Worm (Caenorhabditis elegans): ENCODE results near the gene F35F10.5.

The F35F10.5 gene

DNA sequence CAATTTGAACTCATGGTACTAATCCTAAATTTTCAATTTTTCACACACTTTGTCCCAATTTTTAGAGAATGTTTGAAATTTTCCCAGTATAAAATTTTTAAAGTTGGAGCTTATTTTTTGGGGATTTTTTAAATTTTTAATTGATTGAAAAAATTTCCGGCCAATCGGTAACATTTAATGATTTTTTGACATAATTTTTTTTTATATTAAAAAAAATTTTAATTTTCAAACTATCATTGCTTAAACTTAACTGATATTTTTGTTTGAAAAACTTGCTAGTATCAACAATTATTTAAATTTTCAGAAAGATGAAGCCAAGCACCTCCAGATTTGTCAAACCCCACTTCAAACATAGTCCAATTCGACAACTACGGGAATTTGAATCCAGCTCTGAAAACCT is 27.5 kb upstream of the F35F10.5 start, which contains the start of gene T28A11.22:
TSS of gene T28A11.22 (plus strand) at position 301 of the 400 bp plus-strand sequence.
- TF ChIP-seq ceh-13 (GFP tag; optimal IDR thresholded peaks at IDR 0.05) = no peak
- TF ChIP-seq ets-7 (tag; optimal IDR thresholded peaks at IDR 0.05) = no peak
- TF ChIP-seq tra-4 (tag; optimal IDR thresholded peaks at IDR 0.05) = no peak
- no peak for TF ChIP-seq scrt-1 (GFP tag; IDR thresholded peaks at IDR 0.05)
- no peak for TF ChIP-seq tbx-11 (GFP tag; IDR thresholded peaks at IDR 0.05)

DNA sequence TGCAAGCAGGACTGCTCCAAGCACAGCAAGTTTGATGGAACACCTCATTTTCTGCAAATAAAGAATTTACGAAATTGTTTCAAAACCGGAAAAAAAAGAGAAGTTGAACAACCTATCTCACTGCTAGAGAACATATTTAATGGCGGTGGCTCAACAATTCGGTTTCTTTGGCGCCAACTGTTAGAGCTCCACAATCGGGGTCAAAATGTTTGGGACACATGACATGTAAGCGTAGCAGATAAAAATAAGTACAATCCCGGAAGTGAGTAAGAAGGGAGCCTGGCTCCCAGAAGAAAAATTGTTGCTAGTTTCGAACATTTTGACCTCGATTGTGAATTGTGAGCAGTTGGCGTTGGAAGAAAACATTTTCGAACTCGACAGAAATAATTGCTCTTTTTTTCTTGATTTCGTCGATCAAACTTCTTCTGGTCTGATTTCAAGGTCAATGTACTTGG is 25.5 kb upstream of the F35F10.5 start, which contains the start of gene T28A11.16:
TSS of gene T28A11.16 (minus strand) at position 51 of the 455 bp plus-strand sequence.
- TF ChIP-seq hmg-4 (GFP tag; optimal IDR thresholded peaks at IDR 0.05) = no peak
- TF ChIP-seq aly-1 (tag; optimal IDR thresholded peaks at IDR 0.05) = no peak
- TF ChIP-seq tra-4 (tag; optimal IDR thresholded peaks at IDR 0.05) = no peak
- TF ChIP-seq hmbx-1 (tag; optimal IDR thresholded peaks at IDR 0.05) = no peak
- no peak for TF ChIP-seq F13C5.2 (tag; optimal IDR thresholded peaks at IDR 0.05)
- no peak for TF ChIP-seq hnd-1 (tag; optimal IDR thresholded peaks at IDR 0.05)
- no peak for TF ChIP-seq pes-1 (GFP tag; IDR thresholded peaks at IDR 0.05)
- TF ChIP-seq tbx-37 (GFP tag; conservative IDR thresholded peaks at IDR 0.05) = no peak
- no peak for TF ChIP-seq ets-7 (tag; optimal IDR thresholded peaks at IDR 0.05)
- no peak for TF ChIP-seq ceh-13 (GFP tag; optimal IDR thresholded peaks at IDR 0.05)
- TF ChIP-seq tbx-11 (GFP tag; IDR thresholded peaks at IDR 0.05) = no peak
- no peak for TF ChIP-seq scrt-1 (GFP tag; IDR thresholded peaks at IDR 0.05)
- TF ChIP-seq sea-1 (GFP tag; conservative IDR thresholded peaks at IDR 0.05) = no peak
- no peak for TF ChIP-seq ama-1 (optimal IDR thresholded peaks at IDR 0.05)
- TF ChIP-seq ceh-36 (tag; optimal IDR thresholded peaks at IDR 0.05) = no peak
- no peak for TF ChIP-seq flt-1 (GFP tag; IDR thresholded peaks at IDR 0.05)

DNA sequence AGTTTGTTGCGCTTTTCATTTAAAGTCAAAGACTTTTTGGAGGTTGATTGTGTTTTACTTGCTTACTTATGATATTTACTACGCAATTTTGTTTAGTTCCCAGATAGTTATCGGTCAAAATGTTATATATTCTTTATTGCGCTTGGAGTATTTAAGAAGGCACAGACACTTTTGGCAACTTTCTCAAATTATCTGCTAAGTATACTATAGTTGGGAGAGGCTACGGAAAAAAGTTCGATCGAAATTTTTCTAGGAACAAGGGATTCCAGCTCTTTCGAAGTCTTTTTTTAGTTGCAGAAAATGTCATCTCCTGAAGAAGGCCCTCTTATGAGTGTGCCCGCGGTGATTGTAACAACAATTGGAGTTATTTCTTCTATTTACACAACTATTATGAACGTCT is 24.7 kb upstream of the F35F10.5 start, which contains the start of gene srbc-5:
TSS of gene srbc-5 (plus strand) at position 301 of the 400 bp plus-strand sequence.
- TF ChIP-seq F13C5.2 (tag; optimal IDR thresholded peaks at IDR 0.05) = no peak
- no peak for TF ChIP-seq ama-1 (optimal IDR thresholded peaks at IDR 0.05)
- TF ChIP-seq ceh-13 (GFP tag; optimal IDR thresholded peaks at IDR 0.05) = no peak
- no peak for TF ChIP-seq tra-4 (tag; optimal IDR thresholded peaks at IDR 0.05)
- no peak for TF ChIP-seq flt-1 (GFP tag; IDR thresholded peaks at IDR 0.05)
- TF ChIP-seq B0310.2 (tag; optimal IDR thresholded peaks at IDR 0.05) = no peak
- no peak for TF ChIP-seq hmg-4 (GFP tag; optimal IDR thresholded peaks at IDR 0.05)
- no peak for TF ChIP-seq hnd-1 (tag; optimal IDR thresholded peaks at IDR 0.05)
- no peak for TF ChIP-seq hmbx-1 (tag; optimal IDR thresholded peaks at IDR 0.05)
- no peak for TF ChIP-seq ets-7 (tag; optimal IDR thresholded peaks at IDR 0.05)
- no peak for TF ChIP-seq aly-1 (tag; optimal IDR thresholded peaks at IDR 0.05)
- TF ChIP-seq pes-1 (GFP tag; IDR thresholded peaks at IDR 0.05) = no peak

DNA sequence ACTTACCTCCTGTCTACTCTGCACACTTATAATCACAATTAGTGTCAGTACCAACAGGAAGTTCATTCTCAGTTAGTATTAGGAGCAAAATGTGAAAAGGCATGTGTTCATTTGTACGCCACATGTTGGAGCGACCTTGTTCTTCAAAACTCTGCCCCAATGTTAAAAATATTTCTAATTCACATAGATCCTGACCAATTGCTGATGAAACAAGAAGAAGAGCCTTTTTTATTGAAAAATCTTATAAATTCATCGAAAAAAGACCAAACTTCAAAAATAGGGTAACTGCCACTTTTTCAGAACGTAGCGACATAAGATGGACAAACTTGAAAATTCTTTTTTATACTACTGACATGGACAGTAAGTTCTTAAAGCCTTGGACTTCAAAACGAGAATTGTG is 18.5 kb upstream of the F35F10.5 start, which contains the start of gene T28A11.17:
TSS of gene T28A11.17 (minus strand) at position 101 of the 400 bp plus-strand sequence.
- TF ChIP-seq F13C5.2 (tag; optimal IDR thresholded peaks at IDR 0.05) = no peak
- TF ChIP-seq tra-4 (tag; optimal IDR thresholded peaks at IDR 0.05) = no peak
- TF ChIP-seq flt-1 (GFP tag; IDR thresholded peaks at IDR 0.05) = no peak
- TF ChIP-seq pes-1 (GFP tag; IDR thresholded peaks at IDR 0.05) = no peak
- TF ChIP-seq hmbx-1 (tag; optimal IDR thresholded peaks at IDR 0.05) = no peak
- no peak for TF ChIP-seq hmg-4 (GFP tag; optimal IDR thresholded peaks at IDR 0.05)
- TF ChIP-seq tbx-37 (GFP tag; conservative IDR thresholded peaks at IDR 0.05) = no peak
- TF ChIP-seq aly-1 (tag; optimal IDR thresholded peaks at IDR 0.05) = no peak
- no peak for TF ChIP-seq scrt-1 (GFP tag; IDR thresholded peaks at IDR 0.05)
- TF ChIP-seq ets-7 (tag; optimal IDR thresholded peaks at IDR 0.05) = no peak
- no peak for TF ChIP-seq hnd-1 (tag; optimal IDR thresholded peaks at IDR 0.05)
- no peak for TF ChIP-seq ceh-36 (tag; optimal IDR thresholded peaks at IDR 0.05)
- no peak for TF ChIP-seq sea-1 (GFP tag; conservative IDR thresholded peaks at IDR 0.05)
- no peak for TF ChIP-seq tbx-11 (GFP tag; IDR thresholded peaks at IDR 0.05)
- no peak for TF ChIP-seq ceh-13 (GFP tag; optimal IDR thresholded peaks at IDR 0.05)
- no peak for TF ChIP-seq ama-1 (optimal IDR thresholded peaks at IDR 0.05)

DNA sequence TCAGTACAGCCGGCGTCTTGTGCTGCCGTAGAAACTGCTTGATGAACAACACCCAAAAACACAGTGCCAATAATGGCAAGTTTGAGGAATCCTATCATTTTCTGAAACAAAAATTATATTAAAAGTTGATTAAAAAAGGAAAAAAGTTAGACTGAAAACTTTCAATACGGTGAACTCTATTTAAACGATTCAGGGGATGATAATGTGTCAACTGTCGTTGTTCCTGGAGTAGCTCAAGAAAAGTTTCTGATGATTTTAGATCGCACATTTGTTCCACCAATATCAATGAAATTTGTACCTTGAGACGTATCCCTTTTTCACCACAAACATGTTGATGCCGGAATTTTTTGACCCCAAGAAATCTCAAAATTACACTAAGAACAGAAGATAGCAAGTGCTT is 16.8 kb upstream of the F35F10.5 start, which contains the start of gene T28A11.18:
TSS of gene T28A11.18 (minus strand) at position 101 of the 400 bp plus-strand sequence.
- TF ChIP-seq aly-1 (tag; optimal IDR thresholded peaks at IDR 0.05) = no peak
- TF ChIP-seq ceh-36 (tag; optimal IDR thresholded peaks at IDR 0.05) = no peak
- TF ChIP-seq scrt-1 (GFP tag; IDR thresholded peaks at IDR 0.05) = no peak

DNA sequence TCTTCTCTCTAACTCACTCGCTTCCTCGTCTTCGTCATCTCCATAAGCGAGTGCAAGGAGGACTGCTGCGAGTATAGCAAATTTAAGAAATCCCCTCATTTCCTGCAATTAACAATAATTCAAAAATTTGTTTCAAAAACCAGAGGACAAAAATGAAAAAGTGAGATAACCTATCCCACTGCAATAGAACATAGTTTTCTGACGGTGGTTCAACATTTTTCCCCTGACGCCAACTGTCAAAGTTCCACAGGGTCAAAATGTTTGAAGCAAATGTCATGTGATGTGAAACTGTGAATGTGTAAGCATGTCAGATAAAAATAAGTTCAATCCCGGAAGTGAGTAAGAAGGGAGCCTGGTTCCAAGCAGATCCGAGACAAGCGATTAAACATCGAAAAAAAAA is 15.3 kb upstream of the F35F10.5 start, which contains the start of gene T28A11.19:
TSS of gene T28A11.19 (minus strand) at position 108 of the 400 bp plus-strand sequence.
- no peak for TF ChIP-seq F13C5.2 (tag; optimal IDR thresholded peaks at IDR 0.05)
- no peak for TF ChIP-seq ceh-36 (tag; optimal IDR thresholded peaks at IDR 0.05)
- TF ChIP-seq B0310.2 (tag; optimal IDR thresholded peaks at IDR 0.05) = no peak
- TF ChIP-seq aly-1 (tag; optimal IDR thresholded peaks at IDR 0.05) = no peak
- TF ChIP-seq ama-1 (optimal IDR thresholded peaks at IDR 0.05) = no peak
- no peak for TF ChIP-seq sea-1 (GFP tag; conservative IDR thresholded peaks at IDR 0.05)

DNA sequence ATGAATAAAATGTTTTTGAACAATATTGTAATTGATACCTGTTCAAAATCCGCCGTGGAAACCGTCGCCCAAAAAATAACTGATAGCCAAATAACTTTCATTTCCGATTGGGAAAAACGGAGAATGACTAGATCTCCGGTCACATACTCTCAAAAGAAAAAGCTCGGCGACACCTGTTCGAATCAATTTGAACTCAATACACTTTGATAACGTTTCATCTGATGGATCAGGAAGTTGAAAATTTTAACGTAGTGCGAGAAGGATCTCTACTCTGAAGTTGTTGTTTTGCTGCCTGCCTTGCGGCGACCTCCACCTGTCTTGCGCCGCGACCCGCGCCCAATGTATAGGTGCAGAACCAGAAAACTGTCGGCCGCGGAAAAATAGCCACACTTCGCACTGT is 11.6 kb upstream of the F35F10.5 start, which contains the start of gene T28A11.20:
TSS of gene T28A11.20 (minus strand) at position 101 of the 400 bp plus-strand sequence.
- no peak for TF ChIP-seq hmg-4 (GFP tag; optimal IDR thresholded peaks at IDR 0.05)
- TF ChIP-seq ama-1 (optimal IDR thresholded peaks at IDR 0.05) = no peak
- TF ChIP-seq hmbx-1 (tag; optimal IDR thresholded peaks at IDR 0.05) = no peak
- TF ChIP-seq ceh-36 (tag; optimal IDR thresholded peaks at IDR 0.05) = no peak
- no peak for TF ChIP-seq flt-1 (GFP tag; IDR thresholded peaks at IDR 0.05)
- no peak for TF ChIP-seq ets-7 (tag; optimal IDR thresholded peaks at IDR 0.05)
- TF ChIP-seq tra-4 (tag; optimal IDR thresholded peaks at IDR 0.05) = no peak
- no peak for TF ChIP-seq tbx-11 (GFP tag; IDR thresholded peaks at IDR 0.05)
- TF ChIP-seq sea-1 (GFP tag; conservative IDR thresholded peaks at IDR 0.05) = no peak
- TF ChIP-seq pes-1 (GFP tag; IDR thresholded peaks at IDR 0.05) = no peak

DNA sequence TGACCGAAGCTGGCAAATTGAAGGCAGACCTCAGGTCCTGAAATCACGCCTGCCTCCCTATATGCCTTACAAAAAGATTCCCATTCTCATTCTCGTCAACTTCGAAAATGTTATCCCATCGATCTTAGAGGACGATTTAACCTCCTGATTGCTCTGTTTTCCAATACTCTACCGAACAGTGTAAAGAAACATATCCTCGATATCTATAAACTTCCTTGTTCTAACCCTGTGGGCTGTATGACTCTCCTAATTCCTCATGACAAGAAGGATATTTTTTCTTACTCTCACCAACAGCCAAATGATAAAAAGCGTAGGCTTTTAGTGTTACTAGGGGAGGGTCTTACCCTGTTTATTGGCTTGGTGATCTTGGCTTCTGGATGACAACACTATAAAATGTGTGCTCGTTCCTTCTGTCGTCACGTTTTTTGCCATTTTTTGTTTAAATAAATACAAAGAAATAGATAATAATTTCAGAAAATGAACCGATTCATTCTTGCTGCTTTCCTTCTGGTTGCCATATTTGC is 11.1 kb upstream of the F35F10.5 start, which contains the start of gene T28A11.4:
TSS of gene T28A11.4 (plus strand) at position 474 of the 524 bp plus-strand sequence.
- TF ChIP-seq aly-1 (tag; optimal IDR thresholded peaks at IDR 0.05) (no peak), B0310.2 (tag; optimal IDR thresholded peaks at IDR 0.05) (no peak), tbx-11 (GFP tag; IDR thresholded peaks at IDR 0.05) (no peak), ama-1 (optimal IDR thresholded peaks at IDR 0.05) (no peak), tbx-37 (GFP tag; conservative IDR thresholded peaks at IDR 0.05) (no peak), ceh-36 (tag; optimal IDR thresholded peaks at IDR 0.05) (no peak), hmg-4 (GFP tag; optimal IDR thresholded peaks at IDR 0.05) (no peak), flt-1 (GFP tag; IDR thresholded peaks at IDR 0.05) (no peak), hnd-1 (tag; optimal IDR thresholded peaks at IDR 0.05) (no peak), F13C5.2 (tag; optimal IDR thresholded peaks at IDR 0.05) (no peak), sea-1 (GFP tag; conservative IDR thresholded peaks at IDR 0.05) (no peak), ceh-13 (GFP tag; optimal IDR thresholded peaks at IDR 0.05) (no peak), pes-1 (GFP tag; IDR thresholded peaks at IDR 0.05) (no peak)
